Worm (Caenorhabditis elegans): Measurements from ENCODE around the gene E02C12.12.

DNA sequence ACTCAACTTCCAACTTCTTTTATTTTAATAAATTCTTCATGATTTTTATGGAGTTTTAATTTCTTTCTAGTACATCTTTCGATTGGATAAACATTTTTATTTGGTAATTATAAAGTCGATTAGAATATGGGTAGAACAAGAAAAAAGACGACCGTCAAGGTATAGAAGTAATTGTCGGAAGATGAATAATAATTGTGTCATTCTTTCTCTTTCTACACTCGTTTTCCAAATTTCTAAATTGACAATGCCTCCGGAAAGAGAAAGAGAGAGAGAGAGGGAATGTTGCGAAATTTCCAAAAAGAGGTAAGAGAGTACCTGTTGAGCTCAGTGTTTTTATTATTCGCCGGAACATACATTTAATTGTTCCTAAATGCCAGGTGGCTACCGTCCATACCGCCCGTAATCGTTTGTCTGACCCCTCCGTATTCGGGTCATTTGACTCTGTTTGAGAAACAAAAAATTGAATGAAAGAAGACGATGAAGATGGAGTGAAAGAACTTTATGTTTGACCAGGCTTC is at the start of gene E02C12.12:
- TF ChIP-seq jun-1 (tag; optimal IDR thresholded peaks at IDR 0.05) (no peak), zag-1 (tag; optimal IDR thresholded peaks at IDR 0.05) (no peak), nhr-28 (tag; optimal IDR thresholded peaks at IDR 0.05) (no peak), lin-39 (tag; optimal IDR thresholded peaks at IDR 0.05) (no peak), unc-130 (GFP tag; optimal IDR thresholded peaks at IDR 0.05) (no peak)
